Worm (Caenorhabditis elegans): Measurements from ENCODE around the gene fbxa-108.
"Not testable (repeated sequence)": the region's sequence is repeated elsewhere in the genome, so short reads cannot be mapped to it uniquely, and the experiment has no call there.

Gene fbxa-108

DNA sequence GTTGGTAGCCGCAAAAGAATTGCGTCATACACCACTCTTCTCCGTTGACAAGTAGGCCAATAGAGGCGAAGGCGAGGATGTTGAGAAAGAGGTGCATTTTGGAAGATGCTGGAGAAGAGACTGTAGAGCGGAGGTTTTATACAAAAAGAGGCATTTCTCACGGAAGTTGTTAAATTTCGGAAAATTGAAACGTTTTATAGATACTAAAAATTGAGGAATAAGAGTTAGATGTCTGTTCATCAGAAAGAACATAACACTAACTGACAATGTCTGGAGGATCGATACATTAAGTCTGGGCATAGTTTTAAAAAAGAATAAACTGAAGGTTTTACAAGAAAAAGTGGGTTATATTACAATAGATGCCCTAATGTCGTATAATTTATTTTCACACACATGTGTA is 44.9 kb downstream of the fbxa-108 start, which contains the start of gene Y6G8.14:
Gene Y6G8.14, minus strand, starts transcription at position 101 of the 400 bp plus-strand sequence.
- TF ChIP-seq crh-2 (tag; optimal IDR thresholded peaks at IDR 0.05) (no peak), nhr-12 (tag; optimal IDR thresholded peaks at IDR 0.05) (no peak), snpc-4 (tag; optimal IDR thresholded peaks at IDR 0.05) (no peak), nhr-21 (tag; optimal IDR thresholded peaks at IDR 0.05) (no peak), elt-1 (tag; optimal IDR thresholded peaks at IDR 0.05) (no peak), unc-55 (GFP tag; optimal IDR thresholded peaks at IDR 0.05) (no peak), mbf-1 (tag; optimal IDR thresholded peaks at IDR 0.05) (no peak), mdl-1 (tag; optimal IDR thresholded peaks at IDR 0.05) (no peak), lin-13 (GFP tag; optimal IDR thresholded peaks at IDR 0.05) (no peak), dmd-4 (tag; optimal IDR thresholded peaks at IDR 0.05) (no peak)

DNA sequence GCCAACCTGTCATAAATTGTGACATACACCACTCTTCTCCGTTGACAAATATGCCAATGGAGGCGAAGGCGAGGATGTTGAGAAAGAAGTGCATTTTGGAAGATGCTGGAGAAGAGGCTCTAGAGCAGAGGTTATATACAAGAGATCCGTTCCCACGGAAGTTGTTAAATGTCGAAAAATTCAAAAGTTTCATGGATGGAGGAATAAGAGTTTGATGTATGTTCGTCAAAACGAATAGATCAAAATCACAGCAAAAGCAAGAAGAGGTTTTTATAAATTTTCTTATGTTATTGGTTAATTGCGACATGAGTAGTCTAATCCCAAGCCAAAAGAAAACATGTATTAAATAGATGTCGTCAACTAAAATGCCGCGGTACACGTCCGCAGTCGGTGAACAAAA is 48.7 kb downstream of the fbxa-108 start, which contains the start of gene Y6G8.15:
Gene Y6G8.15, minus strand, starts transcription at position 101 of the 400 bp plus-strand sequence.
- not testable (repeated sequence) for TF ChIP-seq nhr-6, nhr-23, nhr-129 (tag; optimal IDR thresholded peaks at IDR 0.05)

ce11 chrV:17607797-17608196 is 51.4 kb downstream of the fbxa-108 start, which contains the start of gene srz-91:
srz-91 (plus strand) TSS chrV:17608097.
- TF ChIP-seq lin-13 (GFP tag; optimal IDR thresholded peaks at IDR 0.05), result no peak
- TF ChIP-seq crh-2 (tag; optimal IDR thresholded peaks at IDR 0.05), result no peak
- TF ChIP-seq Y55F3AM.14 (GFP tag; optimal IDR thresholded peaks at IDR 0.05), result no peak
- no peak for TF ChIP-seq mdl-1 (tag; optimal IDR thresholded peaks at IDR 0.05)
- TF ChIP-seq fos-1 (tag; optimal IDR thresholded peaks at IDR 0.05), result no peak

Measured in whole organism, L2 larva.